Worm (Caenorhabditis elegans): ENCODE results near the gene Y45F3A.8.

Y45F3A.8 gene

DNA sequence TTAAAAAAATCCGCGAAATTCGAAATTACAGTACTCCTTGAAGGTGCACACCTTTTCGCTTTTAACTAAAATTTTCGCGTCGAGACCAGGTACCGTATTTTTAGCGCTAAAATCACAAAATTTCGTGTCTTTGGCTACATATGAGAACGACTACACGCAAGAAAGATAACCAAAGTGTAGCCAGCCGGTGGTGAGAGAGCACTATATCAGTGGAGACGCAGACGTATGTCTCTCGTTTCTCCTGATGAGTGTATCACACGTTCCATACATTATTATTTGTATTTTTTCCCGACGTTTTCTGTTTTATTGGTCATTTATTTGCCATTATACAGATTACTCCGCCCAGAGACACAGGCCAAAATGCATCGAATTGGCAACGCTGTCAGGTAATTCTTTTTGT is 26.7 kb downstream of the Y45F3A.8 start, which contains the start of gene acdh-11 (continued):
- TF ChIP-seq unc-39 (tag; optimal IDR thresholded peaks at IDR 0.05), result no peak
- no peak for TF ChIP-seq F44E2.7 (GFP tag; IDR thresholded peaks at IDR 0.05)
- no peak for TF ChIP-seq sdz-12 (GFP tag; optimal IDR thresholded peaks at IDR 0.05)
- no peak for TF ChIP-seq mxl-2 (GFP tag; conservative IDR thresholded peaks at IDR 0.05)
- no peak for TF ChIP-seq madf-5 (GFP tag; IDR thresholded peaks at IDR 0.05)
- no peak for TF ChIP-seq pha-4 (GFP tag; IDR thresholded peaks at IDR 0.05)
- no peak for TF ChIP-seq pha-4 (tag; optimal IDR thresholded peaks at IDR 0.05)
- TF ChIP-seq spr-1 (tag; optimal IDR thresholded peaks at IDR 0.05), result no peak
- no peak for TF ChIP-seq daf-19 (GFP tag; conservative IDR thresholded peaks at IDR 0.05)
- TF ChIP-seq lim-7 (GFP tag; IDR thresholded peaks at IDR 0.05), result no peak
- no peak for TF ChIP-seq zag-1 (tag; optimal IDR thresholded peaks at IDR 0.05)
- TF ChIP-seq dmd-8 (GFP tag; IDR thresholded peaks at IDR 0.05), result no peak
- TF ChIP-seq nhr-111 (GFP tag; optimal IDR thresholded peaks at IDR 0.05), result no peak
- peak; percentile 14 for TF ChIP-seq nhr-77 (tag; optimal IDR thresholded peaks at IDR 0.05)
- no peak for TF ChIP-seq F37D6.2 (tag; optimal IDR thresholded peaks at IDR 0.05)
- TF ChIP-seq mep-1 (tag; optimal IDR thresholded peaks at IDR 0.05), result peak; percentile 28
- TF ChIP-seq lsy-2 (tag; optimal IDR thresholded peaks at IDR 0.05), result peak in 1 of 2 experiments; percentile 51
- TF ChIP-seq zfp-2 (tag; optimal IDR thresholded peaks at IDR 0.05), result no peak
- TF ChIP-seq Y5F2A.4 (GFP tag; optimal IDR thresholded peaks at IDR 0.05), result no peak
- no peak for TF ChIP-seq nhr-76 (tag; optimal IDR thresholded peaks at IDR 0.05)
- peak in 1 of 2 experiments; percentile 2 for TF ChIP-seq hif-1 (tag; optimal IDR thresholded peaks at IDR 0.05)
- TF ChIP-seq mxl-3 (GFP tag; optimal IDR thresholded peaks at IDR 0.05), result peak; percentile 55
- TF ChIP-seq Y48G9A.11 (GFP tag; IDR thresholded peaks at IDR 0.05), result no peak
- no peak for TF ChIP-seq ceh-28 (tag; optimal IDR thresholded peaks at IDR 0.05)
- TF ChIP-seq ceh-32 (tag; optimal IDR thresholded peaks at IDR 0.05; ENCODE audit: poor library complexity), result no peak
- no peak for TF ChIP-seq snpc-1.2 (GFP tag; IDR thresholded peaks at IDR 0.05)
- TF ChIP-seq egl-43 (GFP tag; IDR thresholded peaks at IDR 0.05), result no peak
- TF ChIP-seq lin-38 (GFP tag; IDR thresholded peaks at IDR 0.05), result no peak
- peak; percentile 35 for TF ChIP-seq nhr-102 (tag; optimal IDR thresholded peaks at IDR 0.05)
- no peak for TF ChIP-seq nhr-10 (tag; optimal IDR thresholded peaks at IDR 0.05)

DNA sequence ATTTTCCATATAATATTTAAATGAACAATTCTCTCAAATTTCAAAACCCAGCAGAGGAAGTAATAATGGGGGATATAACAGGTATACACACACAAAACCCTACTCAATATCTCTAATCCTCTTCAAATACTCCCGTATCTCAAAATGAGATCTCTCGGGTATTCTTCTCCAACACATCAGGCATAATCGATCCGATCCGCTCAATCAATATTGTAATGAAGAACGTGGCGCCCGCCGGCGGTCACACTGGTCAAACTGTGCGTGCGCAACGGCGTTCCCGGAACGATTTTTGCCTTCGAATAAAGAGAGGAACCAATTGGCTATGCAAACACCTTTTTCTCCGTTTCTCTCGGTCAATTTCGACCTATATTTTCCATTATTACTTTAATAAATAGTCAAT is 30.1 kb downstream of the Y45F3A.8 start:
- TF ChIP-seq F26F4.8 (GFP tag; conservative IDR thresholded peaks at IDR 0.05) (no peak), ceh-28 (tag; optimal IDR thresholded peaks at IDR 0.05) (peak; percentile 23), F37D6.2 (tag; optimal IDR thresholded peaks at IDR 0.05) (no peak), T20F7.1 (GFP tag; optimal IDR thresholded peaks at IDR 0.05) (no peak)

DNA sequence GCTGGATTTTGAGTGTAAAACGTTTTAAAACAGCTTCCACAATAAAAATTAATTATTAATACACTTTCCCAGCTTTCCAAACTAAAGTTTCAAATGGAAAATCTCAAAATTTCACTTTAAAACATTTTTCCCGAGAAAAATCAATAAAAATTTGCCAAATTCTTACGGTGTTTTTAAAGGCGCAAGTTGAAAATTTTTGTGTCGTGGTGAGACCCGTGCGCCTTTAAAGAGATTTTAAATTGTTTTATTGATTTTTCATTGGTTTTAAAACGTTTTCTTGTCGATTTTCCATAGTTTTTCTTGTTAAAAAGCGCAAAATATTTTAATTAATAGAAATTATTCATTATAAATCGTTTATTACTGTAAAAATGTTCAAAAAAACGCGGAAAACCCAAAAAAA is 30.7 kb downstream of the Y45F3A.8 start, which contains the start of gene Y45F3A.1:
TSS of gene Y45F3A.1 (minus strand) at position 12 of the 400 bp plus-strand sequence.
- TF ChIP-seq madf-9 (GFP tag; conservative IDR thresholded peaks at IDR 0.05) (no peak), snpc-1.2 (GFP tag; IDR thresholded peaks at IDR 0.05) (no peak), Y75B8A.6 (GFP tag; IDR thresholded peaks at IDR 0.05) (no peak), F10B5.3 (tag; optimal IDR thresholded peaks at IDR 0.05) (no peak), hif-1 (tag; optimal IDR thresholded peaks at IDR 0.05) (no peak), dmd-9 (GFP tag; IDR thresholded peaks at IDR 0.05) (no peak), unc-39 (tag; optimal IDR thresholded peaks at IDR 0.05) (no peak), ceh-44 (GFP tag; IDR thresholded peaks at IDR 0.05) (no peak)

ce11 chrIII:10560296-10560695 is 32.3 kb downstream of the Y45F3A.8 start, which contains the start of gene rab-30:
TSS of gene rab-30 (plus strand) at chrIII:10560596.
- TF ChIP-seq ZK337.2 (GFP tag; IDR thresholded peaks at IDR 0.05), result no peak
- peak; percentile 43 for TF ChIP-seq aha-1 (tag)
